Fruit fly (Drosophila melanogaster) whole organism, embryonic: ENCODE data around the gene CG7506.

Source experiments
- BEAF-32 ChIP-seq: fragments of 200-800 bp; sonication (Bioruptor generic); optimal IDR thresholded peaks from 3 replicates; lab custom pipeline; 2017; ENCODE audit warnings: missing biosample characterization, missing genetic modification characterization, mild to moderate bottlenecking, moderate library complexity, missing genetic modification reagents
- CG10543 ChIP-seq: fragments of 200-800 bp; sonication (Bioruptor generic); optimal IDR thresholded peaks from 3 replicates; lab custom pipeline; 2017; ENCODE audit warnings: missing biosample characterization, mild to moderate bottlenecking, missing genetic modification characterization, moderate library complexity
- CG11696 ChIP-seq: fragments of 200-800 bp; sonication (Bioruptor generic); IDR thresholded peaks from 2 replicates; pipeline ENCODE4 v1.3.6; 2022; ENCODE audit warnings: missing biosample characterization, missing genetic modification characterization
- CG11723 ChIP-seq: fragments of 200-800 bp; sonication (Bioruptor generic); optimal IDR thresholded peaks from 2 replicates; lab custom pipeline; 2017; ENCODE audit warnings: missing biosample characterization, mild to moderate bottlenecking, missing genetic modification characterization
- CG13123 ChIP-seq: fragments of 200-800 bp; sonication (Bioruptor generic); optimal IDR thresholded peaks from 2 replicates; lab custom pipeline; 2016; ENCODE audit warnings: missing biosample characterization, missing genetic modification characterization
- CG15601 ChIP-seq: fragments of 200-800 bp; sonication (Bioruptor generic); optimal IDR thresholded peaks from 3 replicates; lab custom pipeline; 2019; ENCODE audit warnings: missing biosample characterization, mild to moderate bottlenecking, missing genetic modification characterization, moderate library complexity
- CG1602 ChIP-seq: fragments of 200-800 bp; sonication (Bioruptor generic); optimal IDR thresholded peaks from 3 replicates; lab custom pipeline; 2016; ENCODE audit warnings: missing biosample characterization, missing genetic modification characterization
- CG17361 ChIP-seq: fragments of 200-800 bp; sonication (Bioruptor generic); IDR thresholded peaks from 3 replicates; pipeline ENCODE4 v1.3.6; 2022; ENCODE audit warnings: missing biosample characterization, missing genetic modification characterization
- CG18011 ChIP-seq: fragments of 200-800 bp; sonication (Bioruptor generic); optimal IDR thresholded peaks from 2 replicates; lab custom pipeline; 2017; ENCODE audit warnings: missing biosample characterization, missing genetic modification characterization, mild to moderate bottlenecking, moderate library complexity, missing genotype
- CG2678 ChIP-seq: fragments of 200-800 bp; sonication (Bioruptor generic); optimal IDR thresholded peaks from 3 replicates; lab custom pipeline; 2019; ENCODE audit warnings: missing biosample characterization, mild to moderate bottlenecking, missing genetic modification characterization, moderate library complexity
- CG2889 ChIP-seq: fragments of 200-800 bp; sonication (Bioruptor generic); IDR thresholded peaks from 3 replicates; pipeline ENCODE4 v1.3.6; 2022; ENCODE audit warnings: missing biosample characterization, missing genetic modification characterization
- CG30403 ChIP-seq: fragments of 200-800 bp; sonication (Bioruptor generic); optimal IDR thresholded peaks from 3 replicates; lab custom pipeline; 2016; ENCODE audit warnings: missing biosample characterization, missing genetic modification characterization
- CG32532 ChIP-seq: fragments of 200-800 bp; sonication (Bioruptor generic); IDR thresholded peaks from 2 replicates; pipeline ENCODE4 v1.3.6; 2022; ENCODE audit warnings: missing biosample characterization, missing genetic modification characterization
- CG32772 ChIP-seq: fragments of 200-800 bp; sonication (Bioruptor generic); IDR thresholded peaks from 2 replicates; pipeline ENCODE4 v1.3.6; 2022; ENCODE audit warnings: missing biosample characterization, missing genetic modification characterization
- CG7271 ChIP-seq: fragments of 200-800 bp; sonication (Bioruptor generic); optimal IDR thresholded peaks from 2 replicates; lab custom pipeline; 2018; ENCODE audit warnings: missing biosample characterization, mild to moderate bottlenecking, missing genetic modification characterization, moderate library complexity
- CG7786 ChIP-seq: fragments of 200-800 bp; sonication (Bioruptor generic); optimal IDR thresholded peaks from 2 replicates; lab custom pipeline; 2016; ENCODE audit warnings: missing biosample characterization, missing genetic modification characterization
- CG8089 ChIP-seq: fragments of 200-800 bp; sonication (Bioruptor generic); optimal IDR thresholded peaks from 3 replicates; lab custom pipeline; 2016; ENCODE audit warnings: missing biosample characterization, missing genetic modification characterization
- CG8281 ChIP-seq: fragments of 200-800 bp; sonication (Bioruptor generic); optimal IDR thresholded peaks from 2 replicates; lab custom pipeline; 2018; ENCODE audit warnings: missing biosample characterization, mild to moderate bottlenecking, missing genetic modification characterization, moderate library complexity
- CG8765 ChIP-seq: fragments of 200-800 bp; sonication (Bioruptor generic); IDR thresholded peaks from 2 replicates; pipeline ENCODE4 v1.3.6; 2022; ENCODE audit warnings: missing biosample characterization, missing genetic modification characterization
- Deaf1 ChIP-seq: fragments of 200-800 bp; optimal IDR thresholded peaks from 3 replicates; lab custom pipeline; 2019; ENCODE audit warnings: missing biosample characterization, mild to moderate bottlenecking, missing genetic modification characterization, moderate library complexity
- Drgx ChIP-seq: fragments of 200-800 bp; sonication (Bioruptor generic); IDR thresholded peaks from 2 replicates; pipeline ENCODE4 v1.3.6; 2022; ENCODE audit warnings: missing biosample characterization, missing genetic modification characterization
- Meics ChIP-seq: fragments of 200-800 bp; sonication (Bioruptor generic); optimal IDR thresholded peaks from 2 replicates; lab custom pipeline; 2017; ENCODE audit warnings: missing biosample characterization, mild to moderate bottlenecking, missing genetic modification characterization
- Neu2 ChIP-seq: fragments of 200-800 bp; sonication (Bioruptor generic); optimal IDR thresholded peaks from 3 replicates; lab custom pipeline; 2016; ENCODE audit warnings: missing biosample characterization, missing genetic modification characterization, borderline replicate concordance
- Nf-YA ChIP-seq: fragments of 200-800 bp; sonication (Bioruptor generic); IDR thresholded peaks from 2 replicates; pipeline ENCODE4 v1.3.6; 2022; ENCODE audit warnings: missing biosample characterization, missing genetic modification characterization
- Rx ChIP-seq: fragments of 200-800 bp; sonication (Bioruptor generic); IDR thresholded peaks from 2 replicates; pipeline ENCODE4 v1.3.6; 2022; ENCODE audit warnings: missing biosample characterization, missing genetic modification characterization
- Sox102F ChIP-seq: fragments of 200-800 bp; sonication (Bioruptor generic); optimal IDR thresholded peaks from 2 replicates; lab custom pipeline; 2018; ENCODE audit warnings: missing biosample characterization, mild to moderate bottlenecking, missing genetic modification characterization, moderate library complexity
- Spps ChIP-seq: fragments of 200-800 bp; sonication (Bioruptor generic); optimal IDR thresholded peaks from 2 replicates; lab custom pipeline; 2018; ENCODE audit warnings: missing biosample characterization, mild to moderate bottlenecking, missing genetic modification characterization
- Sry-β ChIP-seq: fragments of 200-800 bp; sonication (Bioruptor generic); optimal IDR thresholded peaks from 2 replicates; lab custom pipeline; 2018; ENCODE audit warnings: missing biosample characterization, mild to moderate bottlenecking, missing genetic modification characterization, moderate library complexity
- Xrp1 ChIP-seq: fragments of 200-800 bp; sonication (Bioruptor generic); IDR thresholded peaks from 2 replicates; pipeline ENCODE4 v1.3.6; 2022; ENCODE audit warnings: missing biosample characterization, missing genetic modification characterization
- YL-1 ChIP-seq: fragments of 200-800 bp; sonication (Bioruptor generic); optimal IDR thresholded peaks from 3 replicates; lab custom pipeline; 2017; ENCODE audit warnings: missing biosample characterization, mild to moderate bottlenecking, missing genetic modification characterization
- br ChIP-seq: fragments of >200 bp; optimal IDR thresholded peaks from 2 replicates; lab custom pipeline; 2017
- chn ChIP-seq: fragments of 200-800 bp; sonication (Bioruptor generic); optimal IDR thresholded peaks from 2 replicates; lab custom pipeline; 2016; ENCODE audit warnings: missing biosample characterization, missing genetic modification characterization
- corto ChIP-seq: fragments of 200-800 bp; sonication (Bioruptor generic); optimal IDR thresholded peaks from 2 replicates; lab custom pipeline; 2016; ENCODE audit warnings: missing biosample characterization, mild to moderate bottlenecking, missing genetic modification characterization, moderate library complexity
- cwo ChIP-seq: fragments of 200-800 bp; sonication (Bioruptor generic); optimal IDR thresholded peaks from 3 replicates; lab custom pipeline; 2017; ENCODE audit warnings: missing biosample characterization, missing genetic modification characterization, mild to moderate bottlenecking, moderate library complexity, missing genetic modification reagents
- dm ChIP-seq: fragments of 200-800 bp; sonication (Bioruptor generic); optimal IDR thresholded peaks from 3 replicates; lab custom pipeline; 2016; ENCODE audit warnings: missing biosample characterization, missing genetic modification characterization
- fu2 ChIP-seq: fragments of 200-800 bp; sonication (Bioruptor generic); optimal IDR thresholded peaks from 2 replicates; lab custom pipeline; 2016; ENCODE audit warnings: missing biosample characterization, missing genetic modification characterization
- gt ChIP-seq: fragments of 200-800 bp; sonication (Bioruptor generic); IDR thresholded peaks from 2 replicates; pipeline ENCODE4 v1.3.6; 2022; ENCODE audit warnings: missing biosample characterization, missing genetic modification characterization
- jumu ChIP-seq: fragments of 200-800 bp; sonication (Bioruptor generic); optimal IDR thresholded peaks from 3 replicates; lab custom pipeline; 2016; ENCODE audit warnings: missing biosample characterization, missing genetic modification characterization
- lilli ChIP-seq: fragments of 200-800 bp; sonication (Bioruptor generic); optimal IDR thresholded peaks from 3 replicates; lab custom pipeline; 2016; ENCODE audit warnings: missing biosample characterization, missing genetic modification characterization
- luna ChIP-seq: fragments of 200-800 bp; sonication (Bioruptor generic); optimal IDR thresholded peaks from 2 replicates; lab custom pipeline; 2016; ENCODE audit warnings: missing biosample characterization, missing genetic modification characterization
- pb ChIP-seq: fragments of 200-800 bp; sonication (Bioruptor generic); optimal IDR thresholded peaks from 3 replicates; lab custom pipeline; 2016; ENCODE audit warnings: missing biosample characterization, missing genetic modification characterization
- pros ChIP-seq: fragments of 200-800 bp; sonication (Bioruptor generic); optimal IDR thresholded peaks from 3 replicates; lab custom pipeline; 2019; ENCODE audit warnings: missing biosample characterization, mild to moderate bottlenecking, missing genetic modification characterization, moderate library complexity
- sc ChIP-seq, 3 experiments: fragments of >200 bp in 2 of 3; fragments of 200-800 bp in 1 of 3; sonication (Bioruptor generic) in 1 of 3; optimal IDR thresholded peaks; 2 replicates in 2 of 3; 3 replicates in 1 of 3; lab custom pipeline; 2017; ENCODE audit warnings: mild to moderate bottlenecking in 1 of 3, missing biosample characterization in 1 of 3, missing genetic modification characterization in 1 of 3, missing genetic modification reagents in 1 of 3
- tap ChIP-seq: fragments of 200-800 bp; optimal IDR thresholded peaks from 3 replicates; lab custom pipeline; 2019; ENCODE audit warnings: missing biosample characterization, mild to moderate bottlenecking, missing genetic modification characterization, moderate library complexity
- tll ChIP-seq, 2 experiments: fragments of 200-800 bp in 1 of 2; fragments of >200 bp in 1 of 2; sonication (Bioruptor generic) in 1 of 2; optimal IDR thresholded peaks; 2 replicates each; lab custom pipeline; 2017 to 2019; ENCODE audit warnings: missing biosample characterization in 2 of 2, missing genetic modification characterization in 2 of 2, mild to moderate bottlenecking in 1 of 2, moderate library complexity in 1 of 2
- trh ChIP-seq: fragments of 200-800 bp; sonication (Bioruptor generic); optimal IDR thresholded peaks from 2 replicates; lab custom pipeline; 2016; ENCODE audit warnings: missing biosample characterization, missing genetic modification characterization
- tup ChIP-seq: fragments of 200-800 bp; sonication (Bioruptor generic); optimal IDR thresholded peaks from 2 replicates; lab custom pipeline; 2016; ENCODE audit warnings: missing biosample characterization, mild to moderate bottlenecking, missing genetic modification characterization, moderate library complexity
- tx ChIP-seq: fragments of 200-800 bp; sonication (Bioruptor generic); optimal IDR thresholded peaks from 2 replicates; lab custom pipeline; 2016; ENCODE audit warnings: missing biosample characterization, missing genetic modification characterization
- vfl ChIP-seq: fragments of 200-800 bp; sonication (Bioruptor generic); optimal IDR thresholded peaks from 2 replicates; lab custom pipeline; 2016; ENCODE audit warnings: missing biosample characterization, missing genetic modification characterization
- zen2 ChIP-seq: fragments of 200-800 bp; sonication (Bioruptor generic); IDR thresholded peaks from 3 replicates; pipeline ENCODE4 v1.3.6; 2022; ENCODE audit warnings: missing biosample characterization, missing genetic modification characterization; ENCODE audit not compliant: partially characterized antibody

Gene CG7506

DNA sequence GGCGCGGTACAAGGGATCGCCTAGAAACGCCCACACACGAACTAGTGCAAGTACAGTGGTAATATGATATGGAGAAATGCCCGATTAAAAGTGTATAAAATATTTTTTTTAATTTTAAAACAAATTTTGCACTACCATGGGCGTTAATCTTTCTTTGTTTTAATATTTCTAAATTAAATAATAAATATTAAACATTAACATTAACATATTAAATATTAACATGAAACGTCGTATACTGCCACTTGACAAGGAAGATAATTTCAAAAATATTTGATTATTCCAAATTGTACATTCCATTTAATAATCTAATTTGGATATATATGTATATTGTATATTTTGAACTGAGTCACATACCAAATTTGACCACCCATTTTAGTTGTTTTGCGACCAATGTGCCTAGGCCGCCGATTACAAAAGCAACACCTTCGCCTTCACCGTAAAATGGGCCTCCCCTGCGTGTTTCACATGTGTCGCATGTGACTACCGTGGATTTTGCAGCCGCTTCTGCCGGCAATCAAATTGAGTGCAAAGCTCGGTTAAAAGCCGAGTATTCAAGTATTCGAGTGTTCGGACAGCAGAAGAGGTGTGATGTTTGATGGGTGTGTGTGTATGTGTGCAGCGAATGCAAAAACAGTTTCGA, 49.2 kb downstream of the CG7506 start (continued):
- TF ChIP-seq zen2 (GFP tag; lab: Robert Waterston, UW) = no peak
- TF ChIP-seq chn (GFP tag; lab: Kevin White, UChicago) = no peak
- no peak for TF ChIP-seq BEAF-32 (GFP tag; lab: Kevin White, UChicago)
- no peak for TF ChIP-seq YL-1
- TF ChIP-seq tup (GFP tag; lab: Kevin White, UChicago) = no peak
- TF ChIP-seq br = no peak
- TF ChIP-seq Neu2 (GFP tag; lab: Kevin White, UChicago) = no peak
- TF ChIP-seq corto (GFP tag; lab: Kevin White, UChicago) = no peak
- no peak for TF ChIP-seq tx (GFP tag; lab: Kevin White, UChicago)
- TF ChIP-seq Nf-YA = no peak
- TF ChIP-seq CG32772 (GFP tag; lab: Robert Waterston, UW) = no peak
- TF ChIP-seq CG32532 = no peak
- TF ChIP-seq CG17361 (GFP tag; lab: Robert Waterston, UW) = peak; percentile 37; the same call in 2 of the 3 replicates
- TF ChIP-seq CG10543 = no peak
- TF ChIP-seq cwo = no peak
- no peak for TF ChIP-seq pb (GFP tag; lab: Kevin White, UChicago)
- TF ChIP-seq pros (GFP tag; lab: Kevin White, UChicago) = no peak
- TF ChIP-seq CG18011 (GFP tag; lab: Kevin White, UChicago) = no peak
- peak; percentile 25; the same call in 1 of the 2 replicates for TF ChIP-seq Drgx (GFP tag; lab: Robert Waterston, UW)
- TF ChIP-seq Xrp1 (GFP tag; lab: Robert Waterston, UW) = peak; percentile 61; the same call in 1 of the 2 replicates
- TF ChIP-seq CG8281 (tag; lab: Kevin White, UChicago) = no peak
- no peak for TF ChIP-seq vfl
- no peak for TF ChIP-seq gt (GFP tag; lab: Robert Waterston, UW)
- TF ChIP-seq CG30403 (GFP tag; lab: Kevin White, UChicago) = peak; percentile 41
- peak; percentile 55 for TF ChIP-seq tap
- no peak for TF ChIP-seq CG2678
- TF ChIP-seq Meics = no peak
- no peak for TF ChIP-seq CG13123 (GFP tag; lab: Kevin White, UChicago)
- no peak for TF ChIP-seq fu2 (GFP tag; lab: Kevin White, UChicago)
- TF ChIP-seq Deaf1 = no peak
- TF ChIP-seq CG11696 (GFP tag; lab: Robert Waterston, UW) = no peak
- no peak for TF ChIP-seq trh (GFP tag; lab: Kevin White, UChicago)
- no peak for TF ChIP-seq dm (GFP tag; lab: Kevin White, UChicago)
- TF ChIP-seq sc (optimal IDR thresholded peaks at IDR 0.05; lab: Kevin White, UChicago) = no peak
- no peak for TF ChIP-seq sc (GFP tag; optimal IDR thresholded peaks at IDR 0.05; lab: Kevin White, UChicago)
- TF ChIP-seq Spps (tag; lab: Kevin White, UChicago) = peak; percentile 17
- no peak for TF ChIP-seq CG8765
- no peak for TF ChIP-seq CG2889 (GFP tag; lab: Robert Waterston, UW)
- no peak for TF ChIP-seq Sry-β (GFP tag; lab: Kevin White, UChicago)
- TF ChIP-seq jumu (GFP tag; lab: Kevin White, UChicago) = no peak
- TF ChIP-seq CG8089 (GFP tag; lab: Kevin White, UChicago) = no peak
- no peak for TF ChIP-seq CG1602 (GFP tag; lab: Kevin White, UChicago)
- TF ChIP-seq tll (GFP tag; optimal IDR thresholded peaks at IDR 0.05; lab: Kevin White, UChicago) = no peak
- peak; percentile 72 for TF ChIP-seq Sox102F (GFP tag; lab: Kevin White, UChicago)
- no peak for TF ChIP-seq CG11723 (GFP tag; lab: Kevin White, UChicago)
- no peak for TF ChIP-seq CG7271 (tag; lab: Kevin White, UChicago)
- TF ChIP-seq CG15601 = peak; percentile 51
- TF ChIP-seq CG7786 (GFP tag; lab: Kevin White, UChicago) = no peak
- TF ChIP-seq Rx (GFP tag; lab: Robert Waterston, UW) = no peak
- no peak for TF ChIP-seq luna (GFP tag; lab: Kevin White, UChicago)
- no peak for TF ChIP-seq lilli (GFP tag; lab: Kevin White, UChicago)
